Fruit fly (Drosophila melanogaster) whole organism, embryonic: Measurements from ENCODE around the gene CG42455.

Experiments used
- B-H1 ChIP-seq: fragments of 200-800 bp; sonication (Bioruptor generic); IDR thresholded peaks from 3 replicates; pipeline ENCODE4 v1.3.6; 2022; ENCODE audit warnings: missing biosample characterization, missing genetic modification characterization
- Blimp-1 ChIP-seq: fragments of 200-800 bp; sonication (Bioruptor generic); optimal IDR thresholded peaks from 3 replicates; lab custom pipeline; 2018; ENCODE audit warnings: missing biosample characterization, missing genetic modification characterization, mild to moderate bottlenecking, moderate library complexity, missing genetic modification reagents
- CG10321 ChIP-seq: fragments of 200-800 bp; sonication (Bioruptor generic); IDR thresholded peaks from 2 replicates; pipeline ENCODE4 v1.3.6; 2022; ENCODE audit warnings: missing biosample characterization, missing genetic modification characterization
- CG11398 ChIP-seq: fragments of 200-800 bp; sonication (Bioruptor generic); optimal IDR thresholded peaks from 2 replicates; lab custom pipeline; 2016; ENCODE audit warnings: missing biosample characterization, missing genetic modification characterization
- CG11560 ChIP-seq: fragments of 200-800 bp; sonication (Bioruptor generic); IDR thresholded peaks from 3 replicates; pipeline ENCODE4 v1.3.6; 2022; ENCODE audit warnings: missing biosample characterization, missing genetic modification characterization
- CG12236 ChIP-seq: fragments of 200-800 bp; sonication (Bioruptor generic); optimal IDR thresholded peaks from 2 replicates; lab custom pipeline; 2016; ENCODE audit warnings: missing biosample characterization, missing genetic modification characterization
- CG13296 ChIP-seq: fragments of 200-800 bp; sonication (Bioruptor generic); optimal IDR thresholded peaks from 3 replicates; lab custom pipeline; 2018; ENCODE audit warnings: missing biosample characterization, mild to moderate bottlenecking, missing genetic modification characterization
- CG15073 ChIP-seq: fragments of 200-800 bp; sonication (Bioruptor generic); optimal IDR thresholded peaks from 2 replicates; lab custom pipeline; 2016; ENCODE audit warnings: missing biosample characterization, missing genetic modification characterization
- CG1529 ChIP-seq: fragments of 200-800 bp; sonication (Bioruptor generic); optimal IDR thresholded peaks from 3 replicates; lab custom pipeline; 2018; ENCODE audit warnings: missing biosample characterization, missing genetic modification characterization
- CG18599 ChIP-seq: fragments of 200-800 bp; sonication (Bioruptor generic); optimal IDR thresholded peaks from 3 replicates; lab custom pipeline; 2017; ENCODE audit warnings: missing biosample characterization, missing genetic modification characterization, mild to moderate bottlenecking, moderate library complexity, missing genetic modification reagents
- CG2129 ChIP-seq: fragments of 200-800 bp; sonication (Bioruptor generic); IDR thresholded peaks from 2 replicates; pipeline ENCODE4 v1.3.6; 2022; ENCODE audit warnings: missing biosample characterization, missing genetic modification characterization; ENCODE audit not compliant: partially characterized antibody
- CG30403 ChIP-seq: fragments of 200-800 bp; sonication (Bioruptor generic); optimal IDR thresholded peaks from 3 replicates; lab custom pipeline; 2016; ENCODE audit warnings: missing biosample characterization, missing genetic modification characterization
- CG31365 ChIP-seq: fragments of 200-800 bp; sonication (Bioruptor generic); optimal IDR thresholded peaks from 2 replicates; lab custom pipeline; 2018; ENCODE audit warnings: missing biosample characterization, mild to moderate bottlenecking, missing genetic modification characterization
- CG33557 ChIP-seq: fragments of 200-800 bp; sonication (Bioruptor generic); optimal IDR thresholded peaks from 2 replicates; lab custom pipeline; 2019; ENCODE audit warnings: missing biosample characterization, mild to moderate bottlenecking, missing genetic modification characterization, moderate library complexity
- CG3407 ChIP-seq: fragments of 200-800 bp; sonication (Bioruptor generic); optimal IDR thresholded peaks from 2 replicates; lab custom pipeline; 2018; ENCODE audit warnings: missing biosample characterization, mild to moderate bottlenecking, missing genetic modification characterization
- CG34422 ChIP-seq: fragments of 200-800 bp; sonication (Bioruptor generic); IDR thresholded peaks from 3 replicates; pipeline ENCODE4 v1.3.6; 2022; ENCODE audit warnings: missing biosample characterization, missing genetic modification characterization
- CG3838 ChIP-seq: fragments of 200-800 bp; sonication (Bioruptor generic); optimal IDR thresholded peaks from 3 replicates; lab custom pipeline; 2016; ENCODE audit warnings: missing biosample characterization, missing genetic modification characterization
- CG4707 ChIP-seq: fragments of 200-800 bp; sonication (Bioruptor generic); optimal IDR thresholded peaks from 2 replicates; lab custom pipeline; 2018; ENCODE audit warnings: missing biosample characterization, mild to moderate bottlenecking, missing genetic modification characterization, moderate library complexity
- CG8290 ChIP-seq, 3 experiments: fragments of 200-800 bp; sonication (Bioruptor generic); optimal IDR thresholded peaks; 2 replicates each; lab custom pipeline; 2016 to 2019; ENCODE audit warnings: missing biosample characterization in 3 of 3, missing genetic modification characterization in 3 of 3, mild to moderate bottlenecking in 2 of 3, moderate library complexity in 1 of 3
- CG9817 ChIP-seq: fragments of 200-800 bp; sonication (Bioruptor generic); optimal IDR thresholded peaks from 2 replicates; lab custom pipeline; 2018; ENCODE audit warnings: missing biosample characterization, mild to moderate bottlenecking, missing genetic modification characterization, moderate library complexity
- Dfd ChIP-seq, 2 experiments: fragments of >200 bp; optimal IDR thresholded peaks; 2 replicates each; lab custom pipeline; 2017; ENCODE audit warnings: missing biosample characterization in 2 of 2, missing genetic modification characterization in 2 of 2
- E2f1 ChIP-seq: fragments of 200-800 bp; sonication (Bioruptor generic); IDR thresholded peaks from 2 replicates; pipeline ENCODE4 v1.3.6; 2022; ENCODE audit warnings: missing biosample characterization, missing genetic modification characterization
- Kr ChIP-seq: fragments of 200-800 bp; sonication (Bioruptor generic); optimal IDR thresholded peaks from 2 replicates; lab custom pipeline; 2017; ENCODE audit warnings: missing biosample characterization, mild to moderate bottlenecking, missing genetic modification characterization
- Neu2 ChIP-seq: fragments of 200-800 bp; sonication (Bioruptor generic); optimal IDR thresholded peaks from 3 replicates; lab custom pipeline; 2016; ENCODE audit warnings: missing biosample characterization, missing genetic modification characterization, borderline replicate concordance
- Nf-YC ChIP-seq: fragments of 200-800 bp; optimal IDR thresholded peaks from 3 replicates; lab custom pipeline; 2019; ENCODE audit warnings: missing biosample characterization, mild to moderate bottlenecking, missing genetic modification characterization, moderate library complexity
- Oaz ChIP-seq: fragments of 200-800 bp; sonication (Bioruptor generic); IDR thresholded peaks from 2 replicates; pipeline ENCODE4 v1.3.6; 2022; ENCODE audit warnings: missing biosample characterization, missing genetic modification characterization
- Poxn ChIP-seq: fragments of 200-800 bp; sonication (Bioruptor generic); IDR thresholded peaks from 2 replicates; pipeline ENCODE4 v1.3.6; 2022; ENCODE audit warnings: missing biosample characterization, missing genetic modification characterization
- Sin3A ChIP-seq: fragments of >200 bp; optimal IDR thresholded peaks from 2 replicates; lab custom pipeline; 2018
- Sox100B ChIP-seq: fragments of 200-800 bp; sonication (Bioruptor generic); optimal IDR thresholded peaks from 3 replicates; lab custom pipeline; 2018; ENCODE audit warnings: missing biosample characterization, mild to moderate bottlenecking, missing genetic modification characterization
- Sox102F ChIP-seq: fragments of 200-800 bp; sonication (Bioruptor generic); optimal IDR thresholded peaks from 2 replicates; lab custom pipeline; 2018; ENCODE audit warnings: missing biosample characterization, mild to moderate bottlenecking, missing genetic modification characterization, moderate library complexity
- Sry-δ ChIP-seq: fragments of 200-800 bp; sonication (Bioruptor generic); optimal IDR thresholded peaks from 2 replicates; lab custom pipeline; 2016; ENCODE audit warnings: missing biosample characterization, missing genetic modification characterization
- Tbp ChIP-seq: fragments of >200 bp; optimal IDR thresholded peaks from 2 replicates; lab custom pipeline; 2018; ENCODE audit warnings: missing biosample characterization, missing genetic modification characterization
- bab2 ChIP-seq: fragments of 200-800 bp; sonication (Bioruptor generic); optimal IDR thresholded peaks from 2 replicates; lab custom pipeline; 2016; ENCODE audit warnings: missing biosample characterization, missing genetic modification characterization
- bcd ChIP-seq: fragments of 200-800 bp; sonication (Bioruptor generic); optimal IDR thresholded peaks from 2 replicates; lab custom pipeline; 2017; ENCODE audit warnings: missing biosample characterization, mild to moderate bottlenecking, missing genetic modification characterization
- br ChIP-seq: fragments of >200 bp; optimal IDR thresholded peaks from 2 replicates; lab custom pipeline; 2017
- chm ChIP-seq: fragments of 200-800 bp; sonication (Bioruptor generic); IDR thresholded peaks from 2 replicates; pipeline ENCODE4 v1.3.6; 2022; ENCODE audit warnings: missing biosample characterization, missing genetic modification characterization
- chn ChIP-seq: fragments of 200-800 bp; sonication (Bioruptor generic); optimal IDR thresholded peaks from 2 replicates; lab custom pipeline; 2016; ENCODE audit warnings: missing biosample characterization, missing genetic modification characterization
- da ChIP-seq: fragments of 200-800 bp; sonication (Bioruptor generic); optimal IDR thresholded peaks from 2 replicates; lab custom pipeline; 2016; ENCODE audit warnings: missing biosample characterization, missing genetic modification characterization
- dm ChIP-seq: fragments of 200-800 bp; sonication (Bioruptor generic); optimal IDR thresholded peaks from 3 replicates; lab custom pipeline; 2016; ENCODE audit warnings: missing biosample characterization, missing genetic modification characterization
- dpn ChIP-seq, 2 experiments: fragments of 200-800 bp; sonication (Bioruptor generic); optimal IDR thresholded peaks; 3 replicates each; lab custom pipeline; 2016; ENCODE audit warnings: missing biosample characterization in 2 of 2, missing genetic modification characterization in 2 of 2
- dysf ChIP-seq: fragments of 200-800 bp; sonication (Bioruptor generic); IDR thresholded peaks from 3 replicates; pipeline ENCODE4 v1.3.6; 2022; ENCODE audit warnings: missing biosample characterization, missing genetic modification characterization
- fd3F ChIP-seq: fragments of 200-800 bp; sonication (Bioruptor generic); optimal IDR thresholded peaks from 2 replicates; lab custom pipeline; 2018; ENCODE audit warnings: missing biosample characterization, mild to moderate bottlenecking, missing genetic modification characterization, moderate library complexity
- gfzf ChIP-seq: fragments of 200-800 bp; sonication (Bioruptor generic); optimal IDR thresholded peaks from 2 replicates; lab custom pipeline; 2016; ENCODE audit warnings: missing biosample characterization, mild to moderate bottlenecking, missing genetic modification characterization, moderate library complexity
- lov ChIP-seq, 2 experiments: fragments of 200-800 bp in 1 of 2; fragments of >200 bp in 1 of 2; sonication (Bioruptor generic) in 1 of 2; IDR thresholded peaks in 1 of 2; optimal IDR thresholded peaks in 1 of 2; 2 replicates in 1 of 2; 3 replicates in 1 of 2; pipeline versions ENCODE4 v1.3.6 to Lab custom; 2017 to 2022; ENCODE audit warnings: missing biosample characterization in 1 of 2, missing genetic modification characterization in 1 of 2
- mirr ChIP-seq: fragments of 200-800 bp; sonication (Bioruptor generic); optimal IDR thresholded peaks from 3 replicates; lab custom pipeline; 2018; ENCODE audit warnings: missing biosample characterization, mild to moderate bottlenecking, missing genetic modification characterization
- nmo ChIP-seq: fragments of 200-800 bp; sonication (Bioruptor generic); optimal IDR thresholded peaks from 2 replicates; lab custom pipeline; 2018; ENCODE audit warnings: missing biosample characterization, mild to moderate bottlenecking, missing genetic modification characterization, moderate library complexity
- odd ChIP-seq: fragments of 200-800 bp; sonication (Bioruptor generic); optimal IDR thresholded peaks from 2 replicates; lab custom pipeline; 2017; ENCODE audit warnings: missing biosample characterization, mild to moderate bottlenecking, missing genetic modification characterization
- psq ChIP-seq: fragments of 200-800 bp; sonication (Bioruptor generic); optimal IDR thresholded peaks from 2 replicates; lab custom pipeline; 2017; ENCODE audit warnings: missing biosample characterization, missing genetic modification characterization
- sna ChIP-seq: fragments of 200-800 bp; sonication (Bioruptor generic); IDR thresholded peaks from 2 replicates; pipeline ENCODE4 v1.3.6; 2022; ENCODE audit warnings: missing biosample characterization, missing genetic modification characterization; ENCODE audit not compliant: partially characterized antibody
- stc ChIP-seq: fragments of 200-800 bp; sonication (Bioruptor generic); IDR thresholded peaks from 2 replicates; pipeline ENCODE4 v1.3.6; 2022; ENCODE audit warnings: missing biosample characterization, missing genetic modification characterization
- vfl ChIP-seq: fragments of 200-800 bp; sonication (Bioruptor generic); optimal IDR thresholded peaks from 2 replicates; lab custom pipeline; 2016; ENCODE audit warnings: missing biosample characterization, missing genetic modification characterization
- wdn ChIP-seq: fragments of 200-800 bp; sonication (Bioruptor generic); IDR thresholded peaks from 2 replicates; pipeline ENCODE4 v1.3.6; 2022; ENCODE audit warnings: missing biosample characterization, missing genetic modification characterization

Gene CG42455

dm6 chr3L:9968267-9968721 lies 3.8 kb upstream of the CG42455 start, which contains the start of the genes CG6685 and Dronc (continued):
- TF ChIP-seq wdn = no peak
- no peak for TF ChIP-seq Sox102F
- no peak for TF ChIP-seq bcd (GFP tag; lab: Kevin White, UChicago)
- no peak for TF ChIP-seq CG11398 (GFP tag; lab: Kevin White, UChicago)
- TF ChIP-seq lov (optimal IDR thresholded peaks at IDR 0.05; lab: Kevin White, UChicago) = no peak
- no peak for TF ChIP-seq lov (GFP tag; IDR thresholded peaks at IDR 0.05; lab: Robert Waterston, UW)
- no peak for TF ChIP-seq CG3838
- no peak for TF ChIP-seq chn (GFP tag; lab: Kevin White, UChicago)
- TF ChIP-seq fd3F (GFP tag; lab: Kevin White, UChicago) = no peak
- no peak for TF ChIP-seq CG18599 (GFP tag; lab: Kevin White, UChicago)
- TF ChIP-seq sna (GFP tag; lab: Robert Waterston, UW) = peak; percentile 36; the same call in 1 of the 2 replicates
- TF ChIP-seq E2f1 (GFP tag; lab: Robert Waterston, UW) = no peak
- no peak for TF ChIP-seq psq
- no peak for TF ChIP-seq dpn (GFP tag; optimal IDR thresholded peaks at IDR 0.05; lab: Kevin White, UChicago)
- TF ChIP-seq da (GFP tag; lab: Kevin White, UChicago) = no peak
- no peak for TF ChIP-seq CG12236 (GFP tag; lab: Kevin White, UChicago)
- peak; percentile 66 for TF ChIP-seq Sin3A (lab: Kevin White, UChicago)
- TF ChIP-seq Oaz = no peak
- TF ChIP-seq Kr (GFP tag; lab: Kevin White, UChicago) = no peak
- no peak for TF ChIP-seq bab2
- TF ChIP-seq B-H1 = no peak
- TF ChIP-seq nmo = peak; percentile 57
- peak; percentile 59; the same call in 1 of the 3 replicates for TF ChIP-seq CG34422
- TF ChIP-seq chm (GFP tag; lab: Robert Waterston, UW) = no peak
- no peak for TF ChIP-seq dysf (GFP tag; lab: Robert Waterston, UW)
- no peak for TF ChIP-seq CG13296 (GFP tag; lab: Kevin White, UChicago)
- no peak for TF ChIP-seq CG8290 (GFP tag; optimal IDR thresholded peaks at IDR 0.05; lab: Kevin White, UChicago)
- no peak for TF ChIP-seq CG8290 (tag; optimal IDR thresholded peaks at IDR 0.05; lab: Kevin White, UChicago)
- TF ChIP-seq Poxn (GFP tag; lab: Robert Waterston, UW) = no peak
- peak; percentile 33 for TF ChIP-seq dm (GFP tag; lab: Kevin White, UChicago)
- no peak for TF ChIP-seq Tbp (GFP tag; lab: Kevin White, UChicago)
- TF ChIP-seq CG9817 (tag; lab: Kevin White, UChicago) = no peak
- no peak for TF ChIP-seq CG33557
- no peak for TF ChIP-seq mirr (GFP tag; lab: Kevin White, UChicago)
- no peak for TF ChIP-seq CG2129 (GFP tag; lab: Robert Waterston, UW)
- no peak for TF ChIP-seq CG1529
- no peak for TF ChIP-seq CG31365 (tag; lab: Kevin White, UChicago)
- no peak for TF ChIP-seq Neu2 (GFP tag; lab: Kevin White, UChicago)
- TF ChIP-seq Blimp-1 (GFP tag; lab: Kevin White, UChicago) = no peak
- TF ChIP-seq CG15073 (GFP tag; lab: Kevin White, UChicago) = no peak
- TF ChIP-seq CG10321 (GFP tag; lab: Robert Waterston, UW) = no peak; the same call in 1 of the 2 replicates
- TF ChIP-seq CG3407 = no peak
- no peak for TF ChIP-seq CG30403 (GFP tag; lab: Kevin White, UChicago)
- TF ChIP-seq vfl = no peak
- no peak for TF ChIP-seq Dfd (GFP tag; optimal IDR thresholded peaks at IDR 0.05; lab: Kevin White, UChicago)
- no peak for TF ChIP-seq odd
- no peak for TF ChIP-seq stc (GFP tag; lab: Robert Waterston, UW)
- TF ChIP-seq br (lab: Kevin White, UChicago) = no peak
- peak; percentile 55 for TF ChIP-seq Sry-δ (GFP tag; lab: Kevin White, UChicago)
- no peak for TF ChIP-seq Sox100B (GFP tag; lab: Kevin White, UChicago)
- TF ChIP-seq CG11560 (tag; lab: Robert Waterston, UW) = no peak
- TF ChIP-seq Nf-YC (tag; lab: Kevin White, UChicago) = no peak
- no peak for TF ChIP-seq CG4707 (GFP tag; lab: Kevin White, UChicago)
- TF ChIP-seq gfzf = peak; percentile 99
